Fruit fly (Drosophila melanogaster): ENCODE measurements around the gene CG9109.
A peak's percentile ranks its signal among the peaks of the same experiment; 100 is the strongest.

- TF ChIP-seq Sox14 (GFP tag; optimal IDR thresholded peaks at IDR 0.05) (no peak), dsx (GFP tag; optimal IDR thresholded peaks at IDR 0.05; ENCODE audit: poor library complexity, severe bottlenecking) (no peak), CG3032 (tag; optimal IDR thresholded peaks at IDR 0.05) (no peak), acj6 (GFP tag; optimal IDR thresholded peaks at IDR 0.05) (peak; percentile 24), CG3919 (GFP tag; optimal IDR thresholded peaks at IDR 0.05) (peak; percentile 5), Smox (GFP tag; optimal IDR thresholded peaks at IDR 0.05) (no peak), Eip93F (GFP tag; optimal IDR thresholded peaks at IDR 0.05) (no peak), CG10669 (GFP tag; optimal IDR thresholded peaks at IDR 0.05) (no peak), ss (GFP tag; optimal IDR thresholded peaks at IDR 0.05) (no peak)
Observed at dm6 chr2L:6028712-6029111, 5.5 kb downstream of the CG9109 start.

Measured in whole organism, prepupa.